Worm (Caenorhabditis elegans) whole organism, L1 larva: ENCODE measurements around the gene R02F2.8.

ENCODE experiments used
- F16B12.6 ChIP-seq: fragments of 150-350 bp; optimal IDR thresholded peaks from 2 replicates; lab custom pipeline; 2014; ENCODE audit warnings: missing biosample characterization, missing genetic modification characterization
- alr-1 ChIP-seq: fragments of 200-800 bp; sonication (Bioruptor generic); optimal IDR thresholded peaks from 2 replicates; lab custom pipeline; 2018; ENCODE audit warnings: borderline replicate concordance, mild to moderate bottlenecking, missing genetic modification characterization, missing compliant biosample characterization
- aly-2 ChIP-seq: fragments of 150-350 bp; optimal IDR thresholded peaks from 2 replicates; lab custom pipeline; 2014; ENCODE audit warnings: missing biosample characterization, missing genetic modification characterization
- ama-1 ChIP-seq: fragments of 150-350 bp; optimal IDR thresholded peaks from 2 replicates; lab custom pipeline; 2014
- ceh-88 ChIP-seq: fragments of 200-800 bp; sonication (Bioruptor generic); IDR thresholded peaks from 2 replicates; pipeline ENCODE4 v1.3.6; 2022; ENCODE audit warnings: missing genetic modification characterization, missing compliant biosample characterization
- dpl-1 ChIP-seq, 3 experiments: fragments of 150-350 bp in 2 of 3; sonication (generic microtip) in 1 of 3; optimal IDR thresholded peaks; 2 replicates each; lab custom pipeline; 2014 to 2017; ENCODE audit warnings: missing biosample characterization in 3 of 3, missing genetic modification characterization in 3 of 3, missing genetic modification reagents in 3 of 3
- egl-13 ChIP-seq: sonication (generic microtip); optimal IDR thresholded peaks from 2 replicates; lab custom pipeline; 2016; ENCODE audit warnings: missing genotype, missing genetic modification reagents, missing genetic modification characterization, missing compliant biosample characterization
- irx-1 ChIP-seq: sonication (generic microtip); optimal IDR thresholded peaks from 2 replicates; lab custom pipeline; 2016; ENCODE audit warnings: missing genetic modification characterization, missing compliant biosample characterization
- nhr-12 ChIP-seq: sonication (generic microtip); optimal IDR thresholded peaks from 2 replicates; lab custom pipeline; 2017; ENCODE audit warnings: missing biosample characterization, missing genetic modification characterization
- nhr-28 ChIP-seq: fragments of 150-350 bp; optimal IDR thresholded peaks from 2 replicates; lab custom pipeline; 2014; ENCODE audit warnings: missing biosample characterization, missing genetic modification characterization
- pax-3 ChIP-seq: fragments of 200-800 bp; sonication (Bioruptor generic); optimal IDR thresholded peaks from 2 replicates; lab custom pipeline; 2018; ENCODE audit warnings: mild to moderate bottlenecking, missing genetic modification characterization, moderate library complexity, missing compliant biosample characterization
- unc-86 ChIP-seq: sonication (generic microtip); optimal IDR thresholded peaks from 2 replicates; lab custom pipeline; 2016; ENCODE audit warnings: missing genetic modification characterization, missing compliant biosample characterization
- ztf-11 ChIP-seq, 2 experiments: sonication (generic microtip); optimal IDR thresholded peaks; 2 replicates each; lab custom pipeline; 2016 to 2017; ENCODE audit warnings: missing genetic modification characterization in 2 of 2, missing biosample characterization in 1 of 2, missing compliant biosample characterization in 1 of 2

ce11 chrIII:5472693-5473092, 22.4 kb downstream of the R02F2.8 start:
- TF ChIP-seq alr-1 (tag; lab: Kevin White, UChicago) (no peak), pax-3 (no peak), ama-1 (lab: Kevin White, UChicago) (no peak), dpl-1 (GFP tag; optimal IDR thresholded peaks at IDR 0.05; lab: Kevin White, UChicago) (no peak), egl-13 (tag; lab: Kevin White, UChicago) (no peak), nhr-12 (tag; lab: Kevin White, UChicago) (no peak), ztf-11 (tag; optimal IDR thresholded peaks at IDR 0.05; lab: Kevin White, UChicago) (no peak), nhr-28 (no peak), ceh-88 (GFP tag; lab: Robert Waterston, UW) (no peak), irx-1 (no peak), aly-2 (tag; lab: Kevin White, UChicago) (no peak), F16B12.6 (no peak), unc-86 (tag; lab: Kevin White, UChicago) (no peak)
